Worm (Caenorhabditis elegans) whole organism, L2 larva: ENCODE measurements around the gene mmcm-1.
A peak's percentile ranks its signal among the peaks of the same experiment; 100 is the strongest.

ENCODE experiments used
- C34F6.9 ChIP-seq: fragments of 150-350 bp; optimal IDR thresholded peaks from 2 replicates; lab custom pipeline; 2014; ENCODE audit warnings: missing biosample characterization, missing genetic modification characterization
- F13H6.1 ChIP-seq: sonication (generic microtip); optimal IDR thresholded peaks from 2 replicates; lab custom pipeline; 2016; ENCODE audit warnings: missing genetic modification characterization, missing compliant biosample characterization
- R02D3.7 ChIP-seq: fragments of 150-350 bp; optimal IDR thresholded peaks from 2 replicates; lab custom pipeline; 2014; ENCODE audit warnings: missing biosample characterization, missing genetic modification characterization
- ZK546.5 ChIP-seq: sonication (generic microtip); optimal IDR thresholded peaks from 2 replicates; lab custom pipeline; 2017; ENCODE audit warnings: missing biosample characterization, missing genetic modification characterization
- aly-2 ChIP-seq: fragments of 150-350 bp; optimal IDR thresholded peaks from 2 replicates; lab custom pipeline; 2014; ENCODE audit warnings: missing biosample characterization, missing genetic modification characterization
- blmp-1 ChIP-seq: sonication (generic microtip); optimal IDR thresholded peaks from 2 replicates; lab custom pipeline; 2017; ENCODE audit warnings: missing genetic modification characterization, mild to moderate bottlenecking, missing compliant biosample characterization, antibody characterized with exemption, moderate library complexity; ENCODE audit not compliant: insufficient read depth
- ceh-16 ChIP-seq: fragments of 150-350 bp; optimal IDR thresholded peaks from 2 replicates; lab custom pipeline; 2014; ENCODE audit warnings: missing biosample characterization, missing genetic modification characterization
- ceh-82 ChIP-seq: fragments of 150-350 bp; optimal IDR thresholded peaks from 2 replicates; lab custom pipeline; 2014; ENCODE audit warnings: missing biosample characterization, missing genetic modification characterization
- crh-2 ChIP-seq: sonication (generic microtip); optimal IDR thresholded peaks from 2 replicates; lab custom pipeline; 2017; ENCODE audit warnings: missing biosample characterization, missing genetic modification characterization
- dmd-4 ChIP-seq: sonication (generic microtip); optimal IDR thresholded peaks from 2 replicates; lab custom pipeline; 2017; ENCODE audit warnings: missing biosample characterization, missing genetic modification characterization
- egl-27 ChIP-seq: sonication (generic microtip); optimal IDR thresholded peaks from 3 replicates; lab custom pipeline; 2017; ENCODE audit warnings: missing biosample characterization, missing genetic modification reagents, missing genetic modification characterization
- elt-1 ChIP-seq: fragments of 150-350 bp; optimal IDR thresholded peaks from 2 replicates; lab custom pipeline; 2014; ENCODE audit warnings: missing biosample characterization, missing genetic modification characterization
- elt-3 ChIP-seq: sonication (generic microtip); optimal IDR thresholded peaks from 2 replicates; lab custom pipeline; 2017; ENCODE audit warnings: missing biosample characterization, missing genetic modification characterization
- fos-1 ChIP-seq: fragments of 150-350 bp; optimal IDR thresholded peaks from 2 replicates; lab custom pipeline; 2014; ENCODE audit warnings: missing biosample characterization, missing genetic modification characterization
- lin-11 ChIP-seq: fragments of 150-350 bp; sonication (generic microtip); optimal IDR thresholded peaks from 2 replicates; lab custom pipeline; 2014; ENCODE audit warnings: missing biosample characterization, missing genetic modification characterization, inconsistent platforms, mixed read lengths
- lin-13 ChIP-seq: fragments of 150-350 bp; optimal IDR thresholded peaks from 2 replicates; lab custom pipeline; 2014; ENCODE audit warnings: missing biosample characterization, missing genetic modification reagents, missing genetic modification characterization
- lin-39 ChIP-seq: fragments of 150-350 bp; optimal IDR thresholded peaks from 2 replicates; lab custom pipeline; 2014; ENCODE audit warnings: missing biosample characterization, missing genetic modification reagents, missing genetic modification characterization
- lsy-2 ChIP-seq, 2 experiments: fragments of 150-350 bp in 1 of 2; sonication (generic microtip) in 1 of 2; optimal IDR thresholded peaks; 2 replicates each; lab custom pipeline; 2014 to 2017; ENCODE audit warnings: missing biosample characterization in 2 of 2, missing genetic modification characterization in 2 of 2
- mab-5 ChIP-seq: fragments of 150-350 bp; optimal IDR thresholded peaks from 2 replicates; lab custom pipeline; 2014; ENCODE audit warnings: missing biosample characterization, missing genetic modification characterization
- mbf-1 ChIP-seq: sonication (generic microtip); optimal IDR thresholded peaks from 2 replicates; lab custom pipeline; 2017; ENCODE audit warnings: missing biosample characterization, missing genetic modification characterization
- mdl-1 ChIP-seq, 2 experiments: fragments of 150-350 bp in 1 of 2; sonication (generic microtip) in 1 of 2; optimal IDR thresholded peaks; 2 replicates each; lab custom pipeline; 2017; ENCODE audit warnings: missing biosample characterization in 2 of 2, missing genetic modification characterization in 2 of 2
- nhr-10 ChIP-seq: sonication (generic microtip); optimal IDR thresholded peaks from 2 replicates; lab custom pipeline; 2017; ENCODE audit warnings: missing biosample characterization, missing genetic modification characterization
- nhr-11 ChIP-seq: fragments of 150-350 bp; optimal IDR thresholded peaks from 2 replicates; lab custom pipeline; 2014; ENCODE audit warnings: missing biosample characterization, missing genetic modification characterization
- nhr-12 ChIP-seq: fragments of 150-350 bp; optimal IDR thresholded peaks from 2 replicates; lab custom pipeline; 2014; ENCODE audit warnings: missing biosample characterization, missing genetic modification characterization
- nhr-129 ChIP-seq: fragments of 150-350 bp; optimal IDR thresholded peaks from 2 replicates; lab custom pipeline; 2014; ENCODE audit warnings: missing biosample characterization, missing genetic modification characterization
- nhr-21 ChIP-seq: fragments of 150-350 bp; optimal IDR thresholded peaks from 2 replicates; lab custom pipeline; 2014; ENCODE audit warnings: missing biosample characterization, missing genetic modification characterization
- nhr-237 ChIP-seq: fragments of 150-350 bp; optimal IDR thresholded peaks from 2 replicates; lab custom pipeline; 2014; ENCODE audit warnings: missing biosample characterization, missing genetic modification characterization
- nhr-25 ChIP-seq: fragments of 150-350 bp; sonication (generic microtip); optimal IDR thresholded peaks from 3 replicates; lab custom pipeline; 2014; ENCODE audit warnings: missing biosample characterization, missing genetic modification characterization
- nhr-6 ChIP-seq: fragments of 150-350 bp; optimal IDR thresholded peaks from 2 replicates; lab custom pipeline; 2014; ENCODE audit warnings: missing biosample characterization, missing genetic modification characterization
- peb-1 ChIP-seq: fragments of 150-350 bp; optimal IDR thresholded peaks from 2 replicates; lab custom pipeline; 2014; ENCODE audit warnings: missing biosample characterization, missing genetic modification characterization
- sem-4 ChIP-seq: fragments of 150-350 bp; optimal IDR thresholded peaks from 2 replicates; lab custom pipeline; 2014; ENCODE audit warnings: missing biosample characterization, missing genetic modification reagents, missing genetic modification characterization
- skn-1 ChIP-seq: sonication (generic microtip); optimal IDR thresholded peaks from 2 replicates; lab custom pipeline; 2017; ENCODE audit warnings: missing biosample characterization, missing genetic modification characterization
- sma-3 ChIP-seq: sonication (generic microtip); optimal IDR thresholded peaks from 2 replicates; lab custom pipeline; 2016; ENCODE audit warnings: missing genetic modification reagents, missing genetic modification characterization, missing compliant biosample characterization
- sma-9 ChIP-seq, 2 experiments: fragments of 150-350 bp in 1 of 2; sonication (generic microtip) in 1 of 2; optimal IDR thresholded peaks; 2 replicates each; lab custom pipeline; 2014 to 2016; ENCODE audit warnings: missing genetic modification characterization in 2 of 2, mild to moderate bottlenecking in 1 of 2, missing biosample characterization in 1 of 2, missing compliant biosample characterization in 1 of 2, missing genetic modification reagents in 1 of 2, moderate library complexity in 1 of 2
- snpc-4 ChIP-seq: fragments of 150-350 bp; optimal IDR thresholded peaks from 2 replicates; lab custom pipeline; 2014; ENCODE audit warnings: missing biosample characterization, missing genetic modification characterization
- unc-39 ChIP-seq: fragments of 150-350 bp; optimal IDR thresholded peaks from 2 replicates; lab custom pipeline; 2014; ENCODE audit warnings: missing biosample characterization, missing genetic modification characterization
- unc-55 ChIP-seq: fragments of 150-350 bp; sonication (generic microtip); optimal IDR thresholded peaks from 3 replicates; lab custom pipeline; 2014; ENCODE audit warnings: missing biosample characterization, missing genetic modification reagents, missing genetic modification characterization
- unc-62 ChIP-seq: fragments of 150-350 bp; optimal IDR thresholded peaks from 2 replicates; lab custom pipeline; 2014; ENCODE audit warnings: missing biosample characterization, missing genetic modification reagents, missing genetic modification characterization
- zag-1 ChIP-seq: fragments of 150-350 bp; optimal IDR thresholded peaks from 2 replicates; lab custom pipeline; 2014; ENCODE audit warnings: missing biosample characterization, missing genetic modification characterization
- ztf-1 ChIP-seq: fragments of 200-800 bp; sonication (Bioruptor generic); conservative IDR thresholded peaks from 2 replicates; pipeline ENCODE4 v1.3.6; 2022; ENCODE audit warnings: missing genetic modification characterization, missing compliant biosample characterization
- ztf-11 ChIP-seq: sonication (generic microtip); optimal IDR thresholded peaks from 2 replicates; lab custom pipeline; 2017; ENCODE audit warnings: missing biosample characterization, missing genetic modification characterization
- ztf-4 ChIP-seq: fragments of 150-350 bp; optimal IDR thresholded peaks from 2 replicates; lab custom pipeline; 2014; ENCODE audit warnings: missing biosample characterization, missing genetic modification characterization

The mmcm-1 gene

DNA sequence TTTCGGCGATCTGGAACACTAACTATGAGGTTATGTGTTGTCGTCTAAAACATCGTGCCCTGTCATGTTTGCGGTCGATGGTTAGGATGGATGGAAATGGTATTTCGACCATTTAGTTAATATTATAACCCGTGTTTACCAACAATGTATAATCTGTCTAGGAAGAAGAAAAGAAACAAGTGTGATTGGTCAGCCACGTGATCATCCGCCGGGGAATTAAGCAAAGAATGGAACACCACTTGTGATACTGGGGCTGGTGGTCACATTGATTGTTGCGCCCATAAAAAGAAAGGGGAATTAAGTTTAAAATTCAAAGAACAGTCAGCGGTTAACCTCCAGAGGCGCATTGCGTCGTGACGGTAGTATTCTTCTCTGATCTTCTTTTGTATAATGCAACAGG lies 31.9 kb downstream of the mmcm-1 start:
- peak; percentile 85 for TF ChIP-seq nhr-25
- no peak for TF ChIP-seq egl-27 (tag; lab: Kevin White, UChicago)
- no peak for TF ChIP-seq F13H6.1 (tag; lab: Kevin White, UChicago)
- no peak for TF ChIP-seq unc-55 (GFP tag; lab: Kevin White, UChicago)
- no peak for TF ChIP-seq ztf-11 (tag; lab: Kevin White, UChicago)
- no peak for TF ChIP-seq C34F6.9
- peak in 1 of 2 experiments; percentile 15 for TF ChIP-seq lsy-2 (tag; optimal IDR thresholded peaks at IDR 0.05; lab: Kevin White, UChicago)
- peak; percentile 29 for TF ChIP-seq nhr-21
- peak; percentile 53 for TF ChIP-seq nhr-6 (tag; lab: Kevin White, UChicago)
- no peak for TF ChIP-seq lin-39 (tag; lab: Kevin White, UChicago)
- no peak for TF ChIP-seq snpc-4 (tag; lab: Kevin White, UChicago)
- peak; percentile 36 for TF ChIP-seq nhr-129 (tag; lab: Kevin White, UChicago)
- no peak for TF ChIP-seq dmd-4 (tag; lab: Kevin White, UChicago)
- peak; percentile 54 for TF ChIP-seq sma-3 (GFP tag; lab: Kevin White, UChicago)
- TF ChIP-seq crh-2 (tag; lab: Kevin White, UChicago), result peak; percentile 48
- no peak for TF ChIP-seq ceh-16 (tag; lab: Kevin White, UChicago)
- TF ChIP-seq sma-9 (GFP tag; optimal IDR thresholded peaks at IDR 0.05; lab: Kevin White, UChicago), result peak; percentile 86
- TF ChIP-seq sma-9 (tag; optimal IDR thresholded peaks at IDR 0.05; lab: Kevin White, UChicago), result no peak

ce11 chrIII:3874895-3875294 lies 32.6 kb downstream of the mmcm-1 start:
- TF ChIP-seq aly-2 (tag; lab: Kevin White, UChicago) (no peak), crh-2 (tag; lab: Kevin White, UChicago) (peak; percentile 79), unc-55 (GFP tag; lab: Kevin White, UChicago) (no peak), nhr-6 (tag; lab: Kevin White, UChicago) (no peak), sma-9 (GFP tag; optimal IDR thresholded peaks at IDR 0.05; lab: Kevin White, UChicago) (peak; percentile 33), sma-9 (tag; optimal IDR thresholded peaks at IDR 0.05; lab: Kevin White, UChicago) (no peak)

DNA sequence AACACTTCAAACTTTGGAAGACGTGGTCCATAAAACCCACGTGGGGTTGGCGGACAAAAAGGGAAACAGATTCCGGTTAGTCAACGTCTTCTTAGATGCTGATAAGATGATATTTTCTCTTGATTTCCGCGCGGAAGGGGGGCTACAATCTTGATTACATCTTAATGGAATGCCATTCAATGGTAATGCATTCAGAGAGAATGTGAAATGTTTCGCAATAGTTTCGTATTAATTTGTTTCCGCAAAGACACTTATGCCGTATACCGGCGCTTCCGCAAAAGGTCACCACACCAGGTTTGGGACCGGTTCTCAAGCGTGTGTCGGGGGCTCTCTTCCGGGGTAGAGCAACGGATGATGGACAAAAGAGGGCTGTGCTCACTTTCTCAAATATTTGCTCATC lies 33.0 kb downstream of the mmcm-1 start:
- TF ChIP-seq nhr-129 (tag; lab: Kevin White, UChicago), result peak; percentile 53
- TF ChIP-seq nhr-10 (tag; lab: Kevin White, UChicago), result no peak

DNA sequence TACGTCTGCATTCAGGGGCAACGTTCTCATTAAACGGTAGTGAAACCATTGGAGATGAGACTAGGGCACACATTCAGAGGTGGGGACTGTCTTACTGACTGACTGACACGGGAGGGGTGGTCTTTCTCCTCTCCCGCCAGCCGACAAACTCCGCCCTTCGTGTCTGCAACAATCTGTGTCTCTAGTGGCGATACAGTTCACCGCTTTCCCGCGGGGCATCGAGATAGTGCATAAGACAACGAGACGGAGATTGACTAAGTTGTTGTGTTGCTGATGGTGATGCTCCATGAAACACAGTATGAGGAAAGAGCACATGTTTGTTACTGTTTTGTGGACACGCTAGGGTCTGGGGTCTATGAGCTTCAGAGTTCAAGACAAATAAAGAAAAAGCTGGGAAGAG lies 34.1 kb downstream of the mmcm-1 start:
- TF ChIP-seq R02D3.7 (no peak), sem-4 (tag; lab: Kevin White, UChicago) (no peak), lin-11 (tag; lab: Kevin White, UChicago) (no peak), F13H6.1 (tag; lab: Kevin White, UChicago) (peak; percentile 58), lsy-2 (tag; optimal IDR thresholded peaks at IDR 0.05; lab: Kevin White, UChicago) (peak; percentile 10 to 24), nhr-6 (tag; lab: Kevin White, UChicago) (no peak), unc-55 (GFP tag; lab: Kevin White, UChicago) (no peak), ztf-4 (tag; lab: Kevin White, UChicago) (no peak), mdl-1 (tag; optimal IDR thresholded peaks at IDR 0.05; lab: Kevin White, UChicago) (no peak), lin-39 (tag; lab: Kevin White, UChicago) (no peak), dmd-4 (tag; lab: Kevin White, UChicago) (no peak), nhr-11 (no peak), unc-39 (tag; lab: Kevin White, UChicago) (no peak), nhr-12 (tag; lab: Kevin White, UChicago) (no peak), sma-9 (GFP tag; optimal IDR thresholded peaks at IDR 0.05; lab: Kevin White, UChicago) (peak; percentile 29), sma-9 (tag; optimal IDR thresholded peaks at IDR 0.05; lab: Kevin White, UChicago) (no peak), lin-13 (GFP tag; lab: Kevin White, UChicago) (no peak), skn-1 (no peak), crh-2 (tag; lab: Kevin White, UChicago) (no peak), mab-5 (no peak), nhr-10 (tag; lab: Kevin White, UChicago) (no peak), ztf-1 (GFP tag; lab: Robert Waterston, UW) (0 out of 2 replicates have a peak, but pooled peaks have one; percentile 70), egl-27 (tag; lab: Kevin White, UChicago) (no peak), peb-1 (no peak), ceh-16 (tag; lab: Kevin White, UChicago) (no peak), elt-1 (tag; lab: Kevin White, UChicago) (no peak), ztf-11 (tag; lab: Kevin White, UChicago) (no peak), blmp-1 (tag; lab: Kevin White, UChicago) (no peak), fos-1 (peak; percentile 54), mbf-1 (no peak), nhr-129 (tag; lab: Kevin White, UChicago) (peak; percentile 62), ceh-82 (tag; lab: Kevin White, UChicago) (no peak), nhr-237 (no peak), ZK546.5 (tag; lab: Kevin White, UChicago) (no peak), zag-1 (no peak), elt-3 (tag; lab: Kevin White, UChicago) (no peak), unc-62 (GFP tag; lab: Kevin White, UChicago) (no peak), sma-3 (GFP tag; lab: Kevin White, UChicago) (no peak)
